Fruit fly (Drosophila melanogaster): ENCODE data around the gene Pbp95.

DNA sequence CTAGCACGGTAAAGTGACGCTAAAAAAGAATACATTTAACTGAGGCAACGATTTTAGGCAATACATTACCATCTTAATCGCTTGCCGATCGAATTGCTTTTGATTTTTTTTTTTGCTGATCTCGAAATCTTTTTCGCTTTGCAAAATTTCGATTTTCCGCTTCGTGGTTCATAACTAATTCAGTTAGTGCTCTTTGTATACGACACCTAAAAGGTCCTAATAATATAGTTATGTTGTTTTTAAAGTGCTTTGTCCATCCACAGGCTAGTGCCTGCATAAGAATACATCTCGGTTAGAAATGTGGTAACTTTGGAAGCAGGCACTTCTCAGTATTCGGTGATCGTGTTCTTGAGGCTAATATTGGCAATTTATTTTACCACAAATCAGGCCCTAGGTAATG lies 33.4 kb upstream of the Pbp95 start, which contains the start of gene Sfp84E:
- TF ChIP-seq Sox102F (GFP tag; optimal IDR thresholded peaks at IDR 0.05) (no peak), CG6163 (GFP tag; IDR thresholded peaks at IDR 0.05) (no peak), lz (GFP tag; optimal IDR thresholded peaks at IDR 0.05) (no peak)
